Fruit fly (Drosophila melanogaster): ENCODE measurements around the gene AOX3.

The AOX3 gene

dm6 chr3R:15547827-15548517 lies at the start of gene AOX3 (continued):
- TF ChIP-seq trh (GFP tag; optimal IDR thresholded peaks at IDR 0.05) = no peak
- no peak for TF ChIP-seq CG4854 (GFP tag; optimal IDR thresholded peaks at IDR 0.05)
- no peak for TF ChIP-seq z (GFP tag; IDR thresholded peaks at IDR 0.05)
- TF ChIP-seq CG15269 (tag; optimal IDR thresholded peaks at IDR 0.05) = peak; percentile 0
- TF ChIP-seq Max (GFP tag; optimal IDR thresholded peaks at IDR 0.05) = peak; percentile 21
- TF ChIP-seq sug (tag; optimal IDR thresholded peaks at IDR 0.05) = no peak
- no peak for TF ChIP-seq grau (tag; optimal IDR thresholded peaks at IDR 0.05)
- no peak for TF ChIP-seq ro (GFP tag; IDR thresholded peaks at IDR 0.05)
- no peak for TF ChIP-seq ftz-f1 (GFP tag; optimal IDR thresholded peaks at IDR 0.05)
- no peak for TF ChIP-seq schlank (tag; optimal IDR thresholded peaks at IDR 0.05)
- no peak for TF ChIP-seq Tbp (GFP tag; optimal IDR thresholded peaks at IDR 0.05)
- TF ChIP-seq wdn (GFP tag; IDR thresholded peaks at IDR 0.05) = no peak
- TF ChIP-seq CG12219 (GFP tag; optimal IDR thresholded peaks at IDR 0.05) = no peak
- peak; percentile 6 for TF ChIP-seq nmo (GFP tag; optimal IDR thresholded peaks at IDR 0.05)
- no peak for TF ChIP-seq hth (optimal IDR thresholded peaks at IDR 0.05)
- TF ChIP-seq knrl (GFP tag; IDR thresholded peaks at IDR 0.05; ENCODE audit: partially characterized antibody) = no peak
- TF ChIP-seq sim (GFP tag; IDR thresholded peaks at IDR 0.05) = no peak
- no peak for TF ChIP-seq prd (optimal IDR thresholded peaks at IDR 0.05)
- TF ChIP-seq prd (GFP tag; IDR thresholded peaks at IDR 0.05) = no peak; the same call in 2 of the 3 replicates
- no peak for TF ChIP-seq lola (GFP tag; optimal IDR thresholded peaks at IDR 0.05)
- no peak for TF ChIP-seq HLH3B (GFP tag; IDR thresholded peaks at IDR 0.05)
- no peak for TF ChIP-seq Lim3 (GFP tag; IDR thresholded peaks at IDR 0.05)
- no peak for TF ChIP-seq CG17568 (GFP tag; optimal IDR thresholded peaks at IDR 0.05)
- TF ChIP-seq fu2 (GFP tag; optimal IDR thresholded peaks at IDR 0.05) = no peak
- TF ChIP-seq CG6654 (GFP tag; optimal IDR thresholded peaks at IDR 0.05) = no peak
- no peak for TF ChIP-seq Gug (GFP tag; IDR thresholded peaks at IDR 0.05)
- no peak for TF ChIP-seq shn (GFP tag; optimal IDR thresholded peaks at IDR 0.05)
- TF ChIP-seq CG8359 (GFP tag; optimal IDR thresholded peaks at IDR 0.05; ENCODE audit: borderline replicate concordance) = no peak
- TF ChIP-seq ttk (GFP tag; IDR thresholded peaks at IDR 0.05) = no peak
- TF ChIP-seq oc (tag; optimal IDR thresholded peaks at IDR 0.05) = no peak
- TF ChIP-seq kay (GFP tag; optimal IDR thresholded peaks at IDR 0.05) = no peak
- TF ChIP-seq CG7372 (GFP tag; IDR thresholded peaks at IDR 0.05) = no peak
- TF ChIP-seq ci (GFP tag; IDR thresholded peaks at IDR 0.05) = no peak
- no peak for TF ChIP-seq sc (optimal IDR thresholded peaks at IDR 0.05)
- no peak for TF ChIP-seq sc (GFP tag; optimal IDR thresholded peaks at IDR 0.05)
- TF ChIP-seq CG2199 (GFP tag; IDR thresholded peaks at IDR 0.05) = no peak
- TF ChIP-seq Nf-YB (GFP tag; optimal IDR thresholded peaks at IDR 0.05) = no peak
- no peak for TF ChIP-seq CG14014 (GFP tag; IDR thresholded peaks at IDR 0.05)
- peak; percentile 33; the same call in 1 of the 2 replicates for TF ChIP-seq Ptx1 (GFP tag; IDR thresholded peaks at IDR 0.05)
- TF ChIP-seq ATbp (GFP tag; optimal IDR thresholded peaks at IDR 0.05) = no peak
- TF ChIP-seq CG10654 (GFP tag; optimal IDR thresholded peaks at IDR 0.05) = no peak
- no peak for TF ChIP-seq CG17912 (GFP tag; optimal IDR thresholded peaks at IDR 0.05)
- TF ChIP-seq CG16863 (GFP tag; optimal IDR thresholded peaks at IDR 0.05) = no peak
- no peak for TF ChIP-seq CG11247 (GFP tag; IDR thresholded peaks at IDR 0.05)
- no peak for TF ChIP-seq CG17829 (tag; optimal IDR thresholded peaks at IDR 0.05)
- TF ChIP-seq lbe (GFP tag; optimal IDR thresholded peaks at IDR 0.05) = peak; percentile 45
- no peak for TF ChIP-seq CG5180 (GFP tag; optimal IDR thresholded peaks at IDR 0.05)
- no peak for TF ChIP-seq CG4424 (GFP tag; optimal IDR thresholded peaks at IDR 0.05)
- TF ChIP-seq tll (GFP tag; optimal IDR thresholded peaks at IDR 0.05) = no peak
- no peak for TF ChIP-seq H15 (GFP tag; IDR thresholded peaks at IDR 0.05)
- no peak for TF ChIP-seq Optix (GFP tag; IDR thresholded peaks at IDR 0.05)
- no peak for TF ChIP-seq CG5245 (GFP tag; optimal IDR thresholded peaks at IDR 0.05)
